Worm (Caenorhabditis elegans) whole organism, midembryonic: ENCODE measurements around the gene B0222.15.

Experiments
- T22C8.4 ChIP-seq: fragments of 200-800 bp; sonication (Bioruptor generic); IDR thresholded peaks from 2 replicates; pipeline ENCODE4 v1.3.6; 2022; ENCODE audit warnings: missing genetic modification characterization, missing compliant biosample characterization
- cog-1 ChIP-seq: sonication (generic microtip); optimal IDR thresholded peaks from 2 replicates; lab custom pipeline; 2016; ENCODE audit warnings: missing genetic modification characterization, missing compliant biosample characterization
- flt-1 ChIP-seq: fragments of 200-800 bp; sonication (Bioruptor generic); IDR thresholded peaks from 2 replicates; pipeline ENCODE4 v1.3.6; 2022; ENCODE audit warnings: missing genetic modification characterization, missing compliant biosample characterization
- klf-2 ChIP-seq: fragments of 200-800 bp; sonication (Bioruptor generic); conservative IDR thresholded peaks from 2 replicates; pipeline ENCODE4 v1.3.6; 2022; ENCODE audit warnings: missing genetic modification reagents, missing genetic modification characterization, missing compliant biosample characterization
- med-1 ChIP-seq: sonication (generic microtip); optimal IDR thresholded peaks from 2 replicates; lab custom pipeline; 2017; ENCODE audit warnings: missing genetic modification characterization, mild to moderate bottlenecking, missing compliant biosample characterization, antibody characterized with exemption, missing genetic modification reagents; ENCODE audit not compliant: insufficient read depth
- ref-1 ChIP-seq: fragments of 200-800 bp; sonication (Bioruptor generic); conservative IDR thresholded peaks from 2 replicates; pipeline ENCODE4 v1.3.6; 2022; ENCODE audit warnings: missing genetic modification reagents, missing genetic modification characterization, missing compliant biosample characterization
- tab-1 ChIP-seq: fragments of 200-800 bp; sonication (Bioruptor generic); IDR thresholded peaks from 2 replicates; pipeline ENCODE4 v1.3.6; 2022; ENCODE audit warnings: missing genetic modification characterization, missing compliant biosample characterization
- ztf-23 ChIP-seq: fragments of 200-800 bp; sonication (Bioruptor generic); IDR thresholded peaks from 2 replicates; pipeline ENCODE4 v1.3.6; 2022; ENCODE audit warnings: missing genetic modification reagents, missing genetic modification characterization, missing compliant biosample characterization
- ztf-29 ChIP-seq: fragments of 200-800 bp; sonication (Bioruptor generic); IDR thresholded peaks from 2 replicates; pipeline ENCODE4 v1.3.6; 2022; ENCODE audit warnings: missing genetic modification reagents, missing genetic modification characterization, missing compliant biosample characterization

The B0222.15 gene

DNA sequence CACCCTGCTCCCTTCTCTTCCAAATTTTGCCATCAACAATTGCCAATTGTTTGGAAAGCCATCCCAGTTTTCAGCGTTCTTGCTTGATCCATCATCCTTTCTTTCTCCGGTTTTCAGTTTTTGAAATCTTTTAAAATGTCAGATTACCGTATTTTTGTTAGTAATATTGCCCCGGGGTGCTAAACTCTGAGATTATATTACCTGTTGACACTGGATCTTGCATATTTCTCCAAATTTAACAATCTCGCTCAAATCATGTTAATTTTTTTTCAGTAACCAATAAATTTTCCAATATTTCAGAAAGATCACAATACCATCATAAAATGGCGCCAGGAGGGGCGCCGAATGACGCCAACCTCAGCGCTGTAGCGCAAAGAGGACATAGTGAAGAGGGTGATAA, 44.1 kb downstream of the B0222.15 start, which contains the start of gene F21C10.7:
F21C10.7 (plus strand) TSS at position 301 of the 400 bp plus-strand sequence.
- TF ChIP-seq med-1 (GFP tag; lab: Kevin White, UChicago) (no peak), T22C8.4 (GFP tag; lab: Robert Waterston, UW) (no peak), ztf-29 (GFP tag; lab: Robert Waterston, UW) (no peak), flt-1 (GFP tag; lab: Robert Waterston, UW) (no peak), ref-1 (GFP tag; lab: Robert Waterston, UW) (no peak), ztf-23 (GFP tag; lab: Robert Waterston, UW) (no peak), tab-1 (no peak), klf-2 (GFP tag; lab: Robert Waterston, UW) (no peak), cog-1 (no peak)

DNA sequence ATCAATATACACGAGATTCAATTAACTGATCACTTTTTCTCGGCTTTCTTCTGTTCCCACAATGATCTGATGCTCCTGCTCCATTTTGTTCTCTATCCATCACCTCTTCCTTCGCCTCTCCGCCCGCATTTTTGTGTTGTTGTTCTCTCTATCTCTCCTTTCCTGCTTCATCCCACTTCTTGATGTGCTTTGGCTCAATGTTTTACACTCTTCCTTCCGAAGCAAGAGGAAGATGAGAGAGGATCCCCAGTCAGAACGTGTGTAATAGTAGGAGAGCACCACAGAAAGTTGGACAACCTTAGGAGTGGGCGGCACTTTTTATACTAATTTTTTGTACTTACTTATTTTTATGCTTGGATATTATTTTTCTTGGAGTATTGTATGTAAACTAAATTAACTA, 44.6 kb downstream of the B0222.15 start:
- TF ChIP-seq T22C8.4 (GFP tag; lab: Robert Waterston, UW): no peak
- no peak for TF ChIP-seq flt-1 (GFP tag; lab: Robert Waterston, UW)
- TF ChIP-seq ref-1 (GFP tag; lab: Robert Waterston, UW): no peak
- TF ChIP-seq tab-1: no peak
- TF ChIP-seq ztf-23 (GFP tag; lab: Robert Waterston, UW): no peak
- no peak for TF ChIP-seq med-1 (GFP tag; lab: Kevin White, UChicago)
- no peak for TF ChIP-seq klf-2 (GFP tag; lab: Robert Waterston, UW)
- TF ChIP-seq cog-1: no peak
- TF ChIP-seq ztf-29 (GFP tag; lab: Robert Waterston, UW): no peak

DNA sequence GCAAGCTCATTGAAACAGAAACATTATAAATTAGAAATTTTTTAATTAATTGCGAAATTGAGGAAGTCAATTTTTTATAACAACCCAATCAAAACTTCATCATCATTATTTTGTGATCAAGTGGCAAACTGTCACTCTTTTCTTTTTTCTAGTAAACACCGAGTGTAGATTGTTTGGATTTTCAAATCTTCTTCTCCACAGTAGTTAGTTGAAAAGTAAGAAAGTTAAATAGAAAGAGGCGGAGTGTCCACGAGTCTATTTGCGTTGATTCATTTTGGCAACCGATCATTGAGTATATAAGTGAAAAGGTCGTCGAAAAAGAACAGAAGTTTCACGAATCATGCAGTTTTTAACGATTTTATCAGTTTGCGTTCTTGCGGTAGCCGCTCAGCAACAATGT, 47.3 kb downstream of the B0222.15 start, which contains the start of gene pqn-31:
pqn-31 (plus strand) TSS at position 301 of the 400 bp plus-strand sequence.
- TF ChIP-seq ref-1 (GFP tag; lab: Robert Waterston, UW) (no peak), klf-2 (GFP tag; lab: Robert Waterston, UW) (no peak), T22C8.4 (GFP tag; lab: Robert Waterston, UW) (no peak), tab-1 (no peak), ztf-23 (GFP tag; lab: Robert Waterston, UW) (no peak), med-1 (GFP tag; lab: Kevin White, UChicago) (no peak), cog-1 (no peak), ztf-29 (GFP tag; lab: Robert Waterston, UW) (no peak), flt-1 (GFP tag; lab: Robert Waterston, UW) (no peak)

DNA sequence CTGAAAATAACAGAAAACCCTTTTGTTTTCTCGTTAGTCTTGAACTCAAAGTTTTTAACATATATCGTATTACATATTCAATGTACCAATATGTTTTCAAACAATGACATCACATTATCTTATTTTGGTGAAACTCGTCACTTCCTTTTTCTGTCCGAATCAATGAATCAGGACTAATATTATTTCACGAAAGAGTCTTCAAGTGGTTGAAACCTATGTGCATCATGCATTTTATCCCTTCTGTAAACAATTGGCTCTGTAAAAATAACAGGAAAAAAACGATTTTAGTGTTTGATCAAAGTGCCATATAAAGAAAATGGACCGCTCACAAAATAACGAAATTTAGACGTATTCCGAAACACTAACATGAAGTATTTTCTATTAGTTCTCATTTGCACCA, 48.4 kb downstream of the B0222.15 start, which contains the start of gene F21C10.18:
F21C10.18 (plus strand) TSS at position 301 of the 400 bp plus-strand sequence.
- TF ChIP-seq T22C8.4 (GFP tag; lab: Robert Waterston, UW) (no peak), flt-1 (GFP tag; lab: Robert Waterston, UW) (no peak), ztf-29 (GFP tag; lab: Robert Waterston, UW) (no peak), klf-2 (GFP tag; lab: Robert Waterston, UW) (no peak), ztf-23 (GFP tag; lab: Robert Waterston, UW) (no peak), tab-1 (no peak)
